Worm (Caenorhabditis elegans) whole organism, late embryonic: ENCODE results near the gene mog-5.
A peak's percentile ranks its signal among the peaks of the same experiment; 100 is the strongest.

Experiments used
- C08G9.2 ChIP-seq: sonication (generic microtip); optimal IDR thresholded peaks from 2 replicates; lab custom pipeline; 2016; ENCODE audit warnings: mild to moderate bottlenecking, missing genetic modification characterization, moderate library complexity, missing compliant biosample characterization
- F13H6.1 ChIP-seq: sonication (generic microtip); optimal IDR thresholded peaks from 2 replicates; lab custom pipeline; 2016; ENCODE audit warnings: missing genetic modification characterization, missing compliant biosample characterization
- T23F11.4 ChIP-seq: fragments of 200-800 bp; sonication (Bioruptor generic); optimal IDR thresholded peaks from 2 replicates; lab custom pipeline; 2018; ENCODE audit warnings: mild to moderate bottlenecking, missing genetic modification characterization, missing compliant biosample characterization
- Y22D7AL.16 ChIP-seq: sonication (generic microtip); optimal IDR thresholded peaks from 2 replicates; lab custom pipeline; 2016; ENCODE audit warnings: missing genetic modification characterization, missing compliant biosample characterization
- ama-1 ChIP-seq: fragments of 150-350 bp; optimal IDR thresholded peaks from 2 replicates; lab custom pipeline; 2014
- ceh-14 ChIP-seq: sonication (generic microtip); optimal IDR thresholded peaks from 2 replicates; lab custom pipeline; 2016; ENCODE audit warnings: missing genotype, missing genetic modification characterization, missing compliant biosample characterization
- ceh-22 ChIP-seq: sonication (generic microtip); optimal IDR thresholded peaks from 2 replicates; lab custom pipeline; 2017; ENCODE audit warnings: missing biosample characterization, missing genetic modification characterization
- ceh-24 ChIP-seq: sonication (generic microtip); optimal IDR thresholded peaks from 2 replicates; lab custom pipeline; 2016; ENCODE audit warnings: mild to moderate bottlenecking, missing genetic modification characterization, missing compliant biosample characterization
- ceh-30 ChIP-seq: fragments of 150-350 bp; optimal IDR thresholded peaks from 2 replicates; lab custom pipeline; 2014; ENCODE audit warnings: missing biosample characterization, missing genetic modification characterization
- ceh-31 ChIP-seq: sonication (generic microtip); optimal IDR thresholded peaks from 2 replicates; lab custom pipeline; 2016; ENCODE audit warnings: missing genetic modification characterization, missing compliant biosample characterization
- ceh-45 ChIP-seq: fragments of 200-800 bp; sonication (Bioruptor generic); IDR thresholded peaks from 2 replicates; pipeline ENCODE4 v1.3.6; 2022; ENCODE audit warnings: missing genetic modification reagents, missing genetic modification characterization, missing compliant biosample characterization
- ceh-6 ChIP-seq: fragments of 200-800 bp; sonication (Bioruptor generic); optimal IDR thresholded peaks from 2 replicates; lab custom pipeline; 2018; ENCODE audit warnings: mild to moderate bottlenecking, missing genetic modification characterization, missing compliant biosample characterization
- che-1 ChIP-seq: sonication (generic microtip); optimal IDR thresholded peaks from 2 replicates; lab custom pipeline; 2016; ENCODE audit warnings: mild to moderate bottlenecking, missing genetic modification characterization, missing compliant biosample characterization
- dmd-4 ChIP-seq: sonication (generic microtip); optimal IDR thresholded peaks from 2 replicates; lab custom pipeline; 2016; ENCODE audit warnings: borderline replicate concordance, missing genetic modification characterization, missing compliant biosample characterization
- dve-1 ChIP-seq: sonication (generic microtip); optimal IDR thresholded peaks from 2 replicates; lab custom pipeline; 2017; ENCODE audit warnings: antibody characterized with exemption, mild to moderate bottlenecking, missing genetic modification characterization, missing compliant biosample characterization
- elt-2 ChIP-seq: sonication (generic microtip); optimal IDR thresholded peaks from 2 replicates; lab custom pipeline; 2016; ENCODE audit warnings: missing genetic modification reagents, missing genetic modification characterization, missing compliant biosample characterization
- ets-4 ChIP-seq: sonication (generic microtip); optimal IDR thresholded peaks from 2 replicates; lab custom pipeline; 2016; ENCODE audit warnings: missing genetic modification characterization, missing compliant biosample characterization
- eyg-1 ChIP-seq: sonication (generic microtip); optimal IDR thresholded peaks from 2 replicates; lab custom pipeline; 2016; ENCODE audit warnings: missing genotype, missing genetic modification characterization, missing compliant biosample characterization
- gmeb-2 ChIP-seq: sonication (generic microtip); optimal IDR thresholded peaks from 2 replicates; lab custom pipeline; 2016; ENCODE audit warnings: missing genetic modification characterization, inconsistent platforms, missing compliant biosample characterization
- hlh-13 ChIP-seq: fragments of 200-800 bp; sonication (Bioruptor generic); optimal IDR thresholded peaks from 2 replicates; lab custom pipeline; 2018; ENCODE audit warnings: mild to moderate bottlenecking, missing genetic modification characterization, missing compliant biosample characterization
- hlh-6 ChIP-seq: sonication (generic microtip); optimal IDR thresholded peaks from 2 replicates; lab custom pipeline; 2016; ENCODE audit warnings: missing genotype, missing genetic modification characterization, missing compliant biosample characterization
- hlh-8 ChIP-seq: sonication (generic microtip); optimal IDR thresholded peaks from 2 replicates; lab custom pipeline; 2016; ENCODE audit warnings: missing genotype, missing genetic modification characterization, missing compliant biosample characterization
- lim-6 ChIP-seq: sonication (generic microtip); optimal IDR thresholded peaks from 2 replicates; lab custom pipeline; 2016; ENCODE audit warnings: missing genetic modification characterization, missing compliant biosample characterization
- lin-11 ChIP-seq: fragments of 200-800 bp; sonication (Bioruptor generic); optimal IDR thresholded peaks from 2 replicates; lab custom pipeline; 2018; ENCODE audit warnings: mild to moderate bottlenecking, missing genetic modification characterization, missing compliant biosample characterization
- mec-3 ChIP-seq: sonication (generic microtip); optimal IDR thresholded peaks from 2 replicates; lab custom pipeline; 2016; ENCODE audit warnings: borderline replicate concordance, missing genetic modification characterization, missing compliant biosample characterization
- nfya-1 ChIP-seq: sonication (generic microtip); optimal IDR thresholded peaks from 2 replicates; lab custom pipeline; 2017; ENCODE audit warnings: missing genetic modification characterization, mild to moderate bottlenecking, missing compliant biosample characterization, antibody characterized with exemption, moderate library complexity
- nhr-232 ChIP-seq: sonication (generic microtip); optimal IDR thresholded peaks from 2 replicates; lab custom pipeline; 2016; ENCODE audit warnings: missing genetic modification characterization, missing compliant biosample characterization
- odd-2 ChIP-seq: sonication (generic microtip); optimal IDR thresholded peaks from 2 replicates; lab custom pipeline; 2017; ENCODE audit warnings: antibody characterized with exemption, mild to moderate bottlenecking, missing genetic modification characterization, missing compliant biosample characterization
- pax-1 ChIP-seq: fragments of 150-350 bp; optimal IDR thresholded peaks from 2 replicates; lab custom pipeline; 2014; ENCODE audit warnings: missing biosample characterization, missing genetic modification characterization
- pha-2 ChIP-seq: sonication (generic microtip); optimal IDR thresholded peaks from 2 replicates; lab custom pipeline; 2017; ENCODE audit warnings: mild to moderate bottlenecking, missing genetic modification characterization, missing compliant biosample characterization
- pqm-1 ChIP-seq: sonication (generic microtip); optimal IDR thresholded peaks from 2 replicates; lab custom pipeline; 2016; ENCODE audit warnings: missing genetic modification characterization, missing compliant biosample characterization
- rnt-1 ChIP-seq: sonication (generic microtip); optimal IDR thresholded peaks from 2 replicates; lab custom pipeline; 2016; ENCODE audit warnings: missing genetic modification characterization, missing compliant biosample characterization
- sox-4 ChIP-seq: sonication (generic microtip); optimal IDR thresholded peaks from 2 replicates; lab custom pipeline; 2017; ENCODE audit warnings: mild to moderate bottlenecking, missing genetic modification characterization, inconsistent platforms, missing compliant biosample characterization
- syd-9 ChIP-seq: sonication (generic microtip); optimal IDR thresholded peaks from 2 replicates; lab custom pipeline; 2016; ENCODE audit warnings: mild to moderate bottlenecking, missing genetic modification characterization, moderate library complexity, missing compliant biosample characterization
- tbx-2 ChIP-seq: sonication (generic microtip); optimal IDR thresholded peaks from 2 replicates; lab custom pipeline; 2016; ENCODE audit warnings: missing genetic modification characterization, missing compliant biosample characterization
- ttx-3 ChIP-seq: sonication (generic microtip); optimal IDR thresholded peaks from 2 replicates; lab custom pipeline; 2016; ENCODE audit warnings: missing genetic modification reagents, missing genetic modification characterization, missing compliant biosample characterization
- unc-42 ChIP-seq: sonication (generic microtip); optimal IDR thresholded peaks from 2 replicates; lab custom pipeline; 2016; ENCODE audit warnings: missing genotype, missing genetic modification characterization, missing compliant biosample characterization
- unc-55 ChIP-seq: sonication (generic microtip); optimal IDR thresholded peaks from 2 replicates; lab custom pipeline; 2017; ENCODE audit warnings: missing biosample characterization, missing genetic modification reagents, missing genetic modification characterization
- unc-86 ChIP-seq: sonication (generic microtip); optimal IDR thresholded peaks from 2 replicates; lab custom pipeline; 2016; ENCODE audit warnings: missing genetic modification characterization, missing compliant biosample characterization
- zip-5 ChIP-seq: sonication (generic microtip); optimal IDR thresholded peaks from 2 replicates; lab custom pipeline; 2016; ENCODE audit warnings: missing genetic modification characterization, missing compliant biosample characterization
- ztf-16 ChIP-seq: sonication (generic microtip); optimal IDR thresholded peaks from 2 replicates; lab custom pipeline; 2017; ENCODE audit warnings: missing genetic modification characterization, missing compliant biosample characterization

The mog-5 gene

ce11 chrII:5359252-5359651 lies 40.1 kb upstream of the mog-5 start, which contains the start of gene sec-6:
sec-6 (plus strand) TSS chrII:5359552.
- TF ChIP-seq odd-2 (tag; lab: Kevin White, UChicago) (no peak), C08G9.2 (no peak), ceh-14 (tag; lab: Kevin White, UChicago) (no peak), unc-86 (tag; lab: Kevin White, UChicago) (no peak), pqm-1 (tag; lab: Kevin White, UChicago) (no peak), ttx-3 (tag; lab: Kevin White, UChicago) (no peak), tbx-2 (no peak), ceh-30 (tag; lab: Kevin White, UChicago) (no peak), ceh-31 (tag; lab: Kevin White, UChicago) (no peak), dmd-4 (no peak), ets-4 (tag; lab: Kevin White, UChicago) (no peak), F13H6.1 (no peak), hlh-13 (no peak), nhr-232 (tag; lab: Kevin White, UChicago) (no peak)
- TF ChIP-seq, all 69 proteins: peak for 0

DNA sequence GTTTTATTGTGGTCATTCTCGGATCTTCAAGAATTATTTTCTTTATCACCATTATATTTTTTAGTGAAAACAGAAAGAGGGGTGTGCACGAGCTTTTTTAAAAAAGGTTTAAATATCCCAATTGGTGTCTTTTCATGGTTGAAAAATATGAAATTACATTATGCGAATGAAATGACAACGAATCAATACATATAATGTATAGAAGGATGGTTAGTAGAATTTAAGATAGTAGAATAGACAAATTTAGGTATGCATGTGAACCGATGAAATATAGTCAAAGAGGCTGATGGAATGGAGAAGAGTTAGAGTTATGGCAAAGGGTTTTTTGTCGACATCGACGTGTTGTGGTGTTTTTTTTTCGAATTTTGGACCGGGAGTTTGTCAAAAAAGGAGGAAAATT lies 34.8 kb upstream of the mog-5 start:
- TF ChIP-seq nhr-232 (tag; lab: Kevin White, UChicago) (no peak), Y22D7AL.16 (tag; lab: Kevin White, UChicago) (no peak), dve-1 (tag; lab: Kevin White, UChicago) (no peak), nfya-1 (tag; lab: Kevin White, UChicago) (no peak), hlh-13 (no peak), C08G9.2 (no peak), rnt-1 (tag; lab: Kevin White, UChicago) (no peak), ceh-6 (GFP tag; lab: Kevin White, UChicago) (no peak), unc-55 (no peak), lin-11 (tag; lab: Kevin White, UChicago) (no peak), ceh-31 (tag; lab: Kevin White, UChicago) (no peak), ztf-16 (no peak), hlh-6 (tag; lab: Kevin White, UChicago) (no peak), pha-2 (tag; lab: Kevin White, UChicago) (no peak)
- TF ChIP-seq, all 69 proteins: peak for 0

DNA sequence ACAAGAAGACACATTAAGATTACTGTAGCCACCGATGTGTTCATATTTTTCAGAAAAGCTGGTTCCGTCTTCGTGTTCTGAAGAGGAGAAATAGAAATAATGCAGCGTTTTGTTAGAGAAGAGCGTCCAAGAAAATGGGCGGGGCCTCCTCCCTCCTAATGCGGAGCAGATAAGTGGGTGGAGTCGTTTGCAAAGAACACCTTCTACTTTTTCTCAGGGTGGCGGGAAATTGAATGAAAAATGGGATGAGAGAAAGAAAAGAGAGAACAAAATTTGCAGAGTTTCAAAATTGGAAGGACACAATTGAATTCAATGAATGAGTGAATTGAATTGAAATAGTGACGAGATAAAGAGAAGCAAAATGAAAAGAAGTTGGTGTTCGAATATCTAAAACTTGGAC lies 33.7 kb upstream of the mog-5 start, which contains the start of gene F09E5.16:
F09E5.16 (minus strand) TSS at position 101 of the 400 bp plus-strand sequence.
- TF ChIP-seq hlh-8 (tag; lab: Kevin White, UChicago) (no peak), T23F11.4 (GFP tag; lab: Kevin White, UChicago) (no peak), gmeb-2 (tag; lab: Kevin White, UChicago) (no peak)

ce11 chrII:5370641-5371040 lies 28.7 kb upstream of the mog-5 start, which contains the start of gene F09E5.12:
F09E5.12 (minus strand) TSS chrII:5370741.
- TF ChIP-seq hlh-6 (tag; lab: Kevin White, UChicago) (no peak), mec-3 (tag; lab: Kevin White, UChicago) (no peak), F13H6.1 (no peak), syd-9 (tag; lab: Kevin White, UChicago) (no peak), T23F11.4 (GFP tag; lab: Kevin White, UChicago) (no peak), hlh-13 (no peak), pqm-1 (tag; lab: Kevin White, UChicago) (no peak), eyg-1 (tag; lab: Kevin White, UChicago) (no peak), pax-1 (no peak), sox-4 (tag; lab: Kevin White, UChicago) (no peak), ceh-24 (tag; lab: Kevin White, UChicago) (no peak)

- no peak for TF ChIP-seq hlh-6 (tag; lab: Kevin White, UChicago)
- no peak for TF ChIP-seq hlh-8 (tag; lab: Kevin White, UChicago)
- no peak for TF ChIP-seq ceh-22 (tag; lab: Kevin White, UChicago)
- peak; percentile 65 for TF ChIP-seq unc-42
- no peak for TF ChIP-seq che-1 (tag; lab: Kevin White, UChicago)
- no peak for TF ChIP-seq lim-6 (tag; lab: Kevin White, UChicago)
- TF ChIP-seq nhr-232 (tag; lab: Kevin White, UChicago), result no peak
- TF ChIP-seq rnt-1 (tag; lab: Kevin White, UChicago), result no peak
- no peak for TF ChIP-seq T23F11.4 (GFP tag; lab: Kevin White, UChicago)
- no peak for TF ChIP-seq unc-86 (tag; lab: Kevin White, UChicago)
- no peak for TF ChIP-seq sox-4 (tag; lab: Kevin White, UChicago)
- TF ChIP-seq ets-4 (tag; lab: Kevin White, UChicago), result peak; percentile 47
- TF ChIP-seq ama-1 (lab: Kevin White, UChicago), result no peak
- peak; percentile 23; the same call in 1 of the 2 replicates for TF ChIP-seq ceh-45
- TF ChIP-seq odd-2 (tag; lab: Kevin White, UChicago), result no peak
- TF ChIP-seq Y22D7AL.16 (tag; lab: Kevin White, UChicago), result peak; percentile 1
- no peak for TF ChIP-seq ceh-14 (tag; lab: Kevin White, UChicago)
- TF ChIP-seq zip-5 (tag; lab: Kevin White, UChicago), result no peak
- TF ChIP-seq ttx-3 (tag; lab: Kevin White, UChicago), result no peak
- no peak for TF ChIP-seq F13H6.1
- TF ChIP-seq C08G9.2, result no peak
- TF ChIP-seq elt-2 (tag; lab: Kevin White, UChicago), result peak; percentile 97
Observed at ce11 chrII:5373275-5374047, 25.9 kb upstream of the mog-5 start, which contains the start of the genes agt-2 and F09E5.3. agt-2 (minus strand) TSS chrII:5373827. F09E5.3 (plus strand) TSS chrII:5373997.
